Fruit fly (Drosophila melanogaster): ENCODE measurements around the gene Lsd-2.

Lsd-2 gene

DNA sequence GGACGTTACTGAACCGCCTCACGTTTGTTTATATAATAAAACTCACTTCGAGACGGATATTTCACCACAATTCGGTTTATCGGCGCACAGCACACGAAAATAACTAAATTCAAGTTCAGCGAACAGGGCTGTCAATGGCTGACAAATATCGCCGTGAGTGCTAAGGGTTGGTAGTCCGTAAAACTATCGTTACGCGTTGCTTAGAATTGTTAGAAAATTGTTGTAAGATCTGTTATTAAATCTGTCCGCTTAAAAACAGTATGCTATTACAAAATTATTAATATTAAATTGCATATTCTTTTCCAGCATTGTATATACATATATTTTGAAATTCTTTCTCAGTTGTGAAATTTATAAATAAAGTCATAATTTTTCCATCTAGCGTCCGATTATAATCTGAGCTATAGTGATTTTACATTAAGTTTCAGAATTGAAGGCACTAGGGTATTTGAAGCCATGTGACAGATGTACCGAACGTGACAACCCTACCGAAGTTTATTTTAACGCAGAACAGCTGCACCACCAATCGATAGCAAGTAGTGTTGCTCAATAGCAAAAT lies 8.6 kb upstream of the Lsd-2 start, which contains the start of gene Cox17 (continued):
- no peak for TF ChIP-seq D (optimal IDR thresholded peaks at IDR 0.05)
- TF ChIP-seq D (GFP tag; optimal IDR thresholded peaks at IDR 0.05): peak; percentile 73
- peak; percentile 66 for TF ChIP-seq CG30431 (GFP tag; optimal IDR thresholded peaks at IDR 0.05)
- TF ChIP-seq zf30C (GFP tag; optimal IDR thresholded peaks at IDR 0.05): no peak
- peak; percentile 63 for TF ChIP-seq odd (GFP tag; optimal IDR thresholded peaks at IDR 0.05)
- no peak for TF ChIP-seq CG2199 (GFP tag; IDR thresholded peaks at IDR 0.05)
- no peak for TF ChIP-seq crol (GFP tag; IDR thresholded peaks at IDR 0.05)
- TF ChIP-seq CG6854 (GFP tag; optimal IDR thresholded peaks at IDR 0.05): peak; percentile 46
- peak; percentile 61 for TF ChIP-seq CG4404 (GFP tag; IDR thresholded peaks at IDR 0.05)
- no peak for TF ChIP-seq prd (optimal IDR thresholded peaks at IDR 0.05)
- TF ChIP-seq prd (GFP tag; IDR thresholded peaks at IDR 0.05): peak; percentile 79
- 0 out of 2 replicates have a peak, but pooled peaks have one; percentile 42 for TF ChIP-seq CG11085 (GFP tag; IDR thresholded peaks at IDR 0.05)
- TF ChIP-seq zen2 (GFP tag; IDR thresholded peaks at IDR 0.05; ENCODE audit: partially characterized antibody): peak; percentile 25; the same call in 1 of the 3 replicates
- TF ChIP-seq stwl (tag; optimal IDR thresholded peaks at IDR 0.05): peak; percentile 49
- TF ChIP-seq ham (GFP tag; IDR thresholded peaks at IDR 0.05): no peak
- peak; percentile 78; the same call in 2 of the 3 replicates for TF ChIP-seq knrl (GFP tag; IDR thresholded peaks at IDR 0.05; ENCODE audit: partially characterized antibody)
- TF ChIP-seq rib (GFP tag; IDR thresholded peaks at IDR 0.05): no peak
- TF ChIP-seq CG10959 (GFP tag; IDR thresholded peaks at IDR 0.05): 0 out of 2 replicates have a peak, but pooled peaks have one; percentile 38
- TF ChIP-seq CG2129 (GFP tag; IDR thresholded peaks at IDR 0.05; ENCODE audit: partially characterized antibody): no peak; the same call in 1 of the 2 replicates
- TF ChIP-seq CkIIα-i1 (GFP tag; IDR thresholded peaks at IDR 0.05): no peak
- peak; percentile 78 for TF ChIP-seq Six4 (GFP tag; optimal IDR thresholded peaks at IDR 0.05)
- no peak for TF ChIP-seq sima (GFP tag; optimal IDR thresholded peaks at IDR 0.05)
- peak; percentile 26 for TF ChIP-seq schlank (tag; optimal IDR thresholded peaks at IDR 0.05)
- peak; percentile 78 for TF ChIP-seq CG3281 (GFP tag; optimal IDR thresholded peaks at IDR 0.05)
- peak; percentile 76 for TF ChIP-seq HLH54F (GFP tag; optimal IDR thresholded peaks at IDR 0.05)
- TF ChIP-seq Dref (GFP tag; IDR thresholded peaks at IDR 0.05): peak; percentile 49
- no peak for TF ChIP-seq CG17612 (GFP tag; IDR thresholded peaks at IDR 0.05)
- TF ChIP-seq dimm (GFP tag; IDR thresholded peaks at IDR 0.05): no peak
- no peak for TF ChIP-seq NK7.1 (GFP tag; optimal IDR thresholded peaks at IDR 0.05)
- TF ChIP-seq eyg (GFP tag; optimal IDR thresholded peaks at IDR 0.05): no peak
- peak; percentile 22 for TF ChIP-seq CrebB (tag; optimal IDR thresholded peaks at IDR 0.05)
- peak; percentile 74 for TF ChIP-seq CG12104 (GFP tag; optimal IDR thresholded peaks at IDR 0.05)
- TF ChIP-seq Tbp (GFP tag; optimal IDR thresholded peaks at IDR 0.05): no peak
- peak; percentile 63 for TF ChIP-seq sd (tag; optimal IDR thresholded peaks at IDR 0.05)
- peak; percentile 88 for TF ChIP-seq CG9727 (GFP tag; optimal IDR thresholded peaks at IDR 0.05)
- TF ChIP-seq CG3163 (GFP tag; optimal IDR thresholded peaks at IDR 0.05): peak; percentile 19
- TF ChIP-seq Deaf1 (tag; optimal IDR thresholded peaks at IDR 0.05): peak; percentile 65
- peak; percentile 26; the same call in 1 of the 2 replicates for TF ChIP-seq HLH3B (GFP tag; IDR thresholded peaks at IDR 0.05)
- TF ChIP-seq h (optimal IDR thresholded peaks at IDR 0.05): no peak
- peak; percentile 81 for TF ChIP-seq CG4328 (GFP tag; optimal IDR thresholded peaks at IDR 0.05)
- TF ChIP-seq E2f2 (GFP tag; IDR thresholded peaks at IDR 0.05): peak; percentile 43; the same call in 1 of the 2 replicates
- 0 out of 3 replicates have a peak, but pooled peaks have one; percentile 31 for TF ChIP-seq H15 (GFP tag; IDR thresholded peaks at IDR 0.05)
- peak; percentile 70 for TF ChIP-seq Hmx (GFP tag; optimal IDR thresholded peaks at IDR 0.05)
- TF ChIP-seq CG9932 (GFP tag; IDR thresholded peaks at IDR 0.05): peak; percentile 86
- peak; percentile 81 for TF ChIP-seq dmrt11E (tag; optimal IDR thresholded peaks at IDR 0.05)
- peak; percentile 83 for TF ChIP-seq CG15269 (tag; optimal IDR thresholded peaks at IDR 0.05)
- TF ChIP-seq CG10431 (GFP tag; optimal IDR thresholded peaks at IDR 0.05): peak; percentile 47
- no peak for TF ChIP-seq CG43689 (GFP tag; IDR thresholded peaks at IDR 0.05)
- peak; percentile 73 for TF ChIP-seq trh (GFP tag; optimal IDR thresholded peaks at IDR 0.05)
- peak; percentile 38 for TF ChIP-seq slp2 (GFP tag; optimal IDR thresholded peaks at IDR 0.05)
- TF ChIP-seq CG1647 (GFP tag; optimal IDR thresholded peaks at IDR 0.05): peak; percentile 63
- peak; percentile 41 for TF ChIP-seq Bteb2 (GFP tag; optimal IDR thresholded peaks at IDR 0.05)
